Fruit fly (Drosophila melanogaster): Measurements from ENCODE around the gene Gal.

- TF ChIP-seq Abd-B (GFP tag; optimal IDR thresholded peaks at IDR 0.05) (no peak), fru (GFP tag; optimal IDR thresholded peaks at IDR 0.05) (no peak), pan (optimal IDR thresholded peaks at IDR 0.05) (no peak), Hr78 (GFP tag; optimal IDR thresholded peaks at IDR 0.05) (no peak), foxo (GFP tag; optimal IDR thresholded peaks at IDR 0.05) (no peak), GATAd (GFP tag; optimal IDR thresholded peaks at IDR 0.05) (no peak), sv (GFP tag; optimal IDR thresholded peaks at IDR 0.05) (no peak), CG9705 (GFP tag; optimal IDR thresholded peaks at IDR 0.05) (no peak), br (GFP tag; optimal IDR thresholded peaks at IDR 0.05) (no peak), psq (GFP tag; optimal IDR thresholded peaks at IDR 0.05) (no peak)
Observed at dm6 chr2L:6036710-6037109, 30.1 kb upstream of the Gal start, which contains the start of gene mtm.
